Worm (Caenorhabditis elegans) whole organism, L2 larva: Measurements from ENCODE around the gene C06G3.3.

Experiments
- C34F6.9 ChIP-seq: fragments of 150-350 bp; optimal IDR thresholded peaks from 2 replicates; lab custom pipeline; 2014; ENCODE audit warnings: missing biosample characterization, missing genetic modification characterization
- F13H6.1 ChIP-seq: sonication (generic microtip); optimal IDR thresholded peaks from 2 replicates; lab custom pipeline; 2016; ENCODE audit warnings: missing genetic modification characterization, missing compliant biosample characterization
- R02D3.7 ChIP-seq: fragments of 150-350 bp; optimal IDR thresholded peaks from 2 replicates; lab custom pipeline; 2014; ENCODE audit warnings: missing biosample characterization, missing genetic modification characterization
- Y55F3AM.14 ChIP-seq: fragments of 200-800 bp; sonication (Bioruptor generic); optimal IDR thresholded peaks from 2 replicates; lab custom pipeline; 2018; ENCODE audit warnings: mild to moderate bottlenecking, missing genetic modification characterization, missing compliant biosample characterization
- ZK546.5 ChIP-seq: sonication (generic microtip); optimal IDR thresholded peaks from 2 replicates; lab custom pipeline; 2017; ENCODE audit warnings: missing biosample characterization, missing genetic modification characterization
- alr-1 ChIP-seq: fragments of 150-350 bp; optimal IDR thresholded peaks from 2 replicates; lab custom pipeline; 2014; ENCODE audit warnings: missing biosample characterization, missing genetic modification characterization
- ama-1 ChIP-seq: fragments of 150-350 bp; optimal IDR thresholded peaks from 2 replicates; lab custom pipeline; 2018; ENCODE audit warnings: inconsistent platforms
- blmp-1 ChIP-seq: sonication (generic microtip); optimal IDR thresholded peaks from 2 replicates; lab custom pipeline; 2017; ENCODE audit warnings: missing genetic modification characterization, mild to moderate bottlenecking, missing compliant biosample characterization, antibody characterized with exemption, moderate library complexity; ENCODE audit not compliant: insufficient read depth
- ceh-16 ChIP-seq: fragments of 150-350 bp; optimal IDR thresholded peaks from 2 replicates; lab custom pipeline; 2014; ENCODE audit warnings: missing biosample characterization, missing genetic modification characterization
- ceh-82 ChIP-seq: fragments of 150-350 bp; optimal IDR thresholded peaks from 2 replicates; lab custom pipeline; 2014; ENCODE audit warnings: missing biosample characterization, missing genetic modification characterization
- crh-2 ChIP-seq: sonication (generic microtip); optimal IDR thresholded peaks from 2 replicates; lab custom pipeline; 2017; ENCODE audit warnings: missing biosample characterization, missing genetic modification characterization
- egl-27 ChIP-seq: sonication (generic microtip); optimal IDR thresholded peaks from 3 replicates; lab custom pipeline; 2017; ENCODE audit warnings: missing biosample characterization, missing genetic modification reagents, missing genetic modification characterization
- elt-3 ChIP-seq: sonication (generic microtip); optimal IDR thresholded peaks from 2 replicates; lab custom pipeline; 2017; ENCODE audit warnings: missing biosample characterization, missing genetic modification characterization
- fos-1 ChIP-seq: fragments of 150-350 bp; optimal IDR thresholded peaks from 2 replicates; lab custom pipeline; 2014; ENCODE audit warnings: missing biosample characterization, missing genetic modification characterization
- gmeb-1 ChIP-seq: fragments of 150-350 bp; optimal IDR thresholded peaks from 2 replicates; lab custom pipeline; 2014; ENCODE audit warnings: missing biosample characterization, missing genetic modification characterization
- lin-11 ChIP-seq: fragments of 150-350 bp; sonication (generic microtip); optimal IDR thresholded peaks from 2 replicates; lab custom pipeline; 2014; ENCODE audit warnings: missing biosample characterization, missing genetic modification characterization, inconsistent platforms, mixed read lengths
- lin-13 ChIP-seq: fragments of 150-350 bp; optimal IDR thresholded peaks from 2 replicates; lab custom pipeline; 2014; ENCODE audit warnings: missing biosample characterization, missing genetic modification reagents, missing genetic modification characterization
- lin-39 ChIP-seq: fragments of 150-350 bp; optimal IDR thresholded peaks from 2 replicates; lab custom pipeline; 2014; ENCODE audit warnings: missing biosample characterization, missing genetic modification reagents, missing genetic modification characterization
- lsy-2 ChIP-seq, 2 experiments: fragments of 150-350 bp in 1 of 2; sonication (generic microtip) in 1 of 2; optimal IDR thresholded peaks; 2 replicates each; lab custom pipeline; 2014 to 2017; ENCODE audit warnings: missing biosample characterization in 2 of 2, missing genetic modification characterization in 2 of 2
- mab-5 ChIP-seq: fragments of 150-350 bp; optimal IDR thresholded peaks from 2 replicates; lab custom pipeline; 2014; ENCODE audit warnings: missing biosample characterization, missing genetic modification characterization
- mbf-1 ChIP-seq: sonication (generic microtip); optimal IDR thresholded peaks from 2 replicates; lab custom pipeline; 2017; ENCODE audit warnings: missing biosample characterization, missing genetic modification characterization
- mdl-1 ChIP-seq, 2 experiments: fragments of 150-350 bp in 1 of 2; sonication (generic microtip) in 1 of 2; optimal IDR thresholded peaks; 2 replicates each; lab custom pipeline; 2017; ENCODE audit warnings: missing biosample characterization in 2 of 2, missing genetic modification characterization in 2 of 2
- nhr-10 ChIP-seq: sonication (generic microtip); optimal IDR thresholded peaks from 2 replicates; lab custom pipeline; 2017; ENCODE audit warnings: missing biosample characterization, missing genetic modification characterization
- nhr-11 ChIP-seq: fragments of 150-350 bp; optimal IDR thresholded peaks from 2 replicates; lab custom pipeline; 2014; ENCODE audit warnings: missing biosample characterization, missing genetic modification characterization
- nhr-12 ChIP-seq: fragments of 150-350 bp; optimal IDR thresholded peaks from 2 replicates; lab custom pipeline; 2014; ENCODE audit warnings: missing biosample characterization, missing genetic modification characterization
- nhr-129 ChIP-seq: fragments of 150-350 bp; optimal IDR thresholded peaks from 2 replicates; lab custom pipeline; 2014; ENCODE audit warnings: missing biosample characterization, missing genetic modification characterization
- nhr-21 ChIP-seq: fragments of 150-350 bp; optimal IDR thresholded peaks from 2 replicates; lab custom pipeline; 2014; ENCODE audit warnings: missing biosample characterization, missing genetic modification characterization
- nhr-237 ChIP-seq: fragments of 150-350 bp; optimal IDR thresholded peaks from 2 replicates; lab custom pipeline; 2014; ENCODE audit warnings: missing biosample characterization, missing genetic modification characterization
- nhr-25 ChIP-seq: fragments of 150-350 bp; sonication (generic microtip); optimal IDR thresholded peaks from 3 replicates; lab custom pipeline; 2014; ENCODE audit warnings: missing biosample characterization, missing genetic modification characterization
- nhr-6 ChIP-seq: fragments of 150-350 bp; optimal IDR thresholded peaks from 2 replicates; lab custom pipeline; 2014; ENCODE audit warnings: missing biosample characterization, missing genetic modification characterization
- peb-1 ChIP-seq: fragments of 150-350 bp; optimal IDR thresholded peaks from 2 replicates; lab custom pipeline; 2014; ENCODE audit warnings: missing biosample characterization, missing genetic modification characterization
- sem-4 ChIP-seq: fragments of 150-350 bp; optimal IDR thresholded peaks from 2 replicates; lab custom pipeline; 2014; ENCODE audit warnings: missing biosample characterization, missing genetic modification reagents, missing genetic modification characterization
- sma-3 ChIP-seq: sonication (generic microtip); optimal IDR thresholded peaks from 2 replicates; lab custom pipeline; 2016; ENCODE audit warnings: missing genetic modification reagents, missing genetic modification characterization, missing compliant biosample characterization
- sma-9 ChIP-seq, 2 experiments: fragments of 150-350 bp in 1 of 2; sonication (generic microtip) in 1 of 2; optimal IDR thresholded peaks; 2 replicates each; lab custom pipeline; 2014 to 2016; ENCODE audit warnings: missing genetic modification characterization in 2 of 2, mild to moderate bottlenecking in 1 of 2, missing biosample characterization in 1 of 2, missing compliant biosample characterization in 1 of 2, missing genetic modification reagents in 1 of 2, moderate library complexity in 1 of 2
- snpc-4 ChIP-seq: fragments of 150-350 bp; optimal IDR thresholded peaks from 2 replicates; lab custom pipeline; 2014; ENCODE audit warnings: missing biosample characterization, missing genetic modification characterization
- unc-39 ChIP-seq: fragments of 150-350 bp; optimal IDR thresholded peaks from 2 replicates; lab custom pipeline; 2014; ENCODE audit warnings: missing biosample characterization, missing genetic modification characterization
- unc-55 ChIP-seq: fragments of 150-350 bp; sonication (generic microtip); optimal IDR thresholded peaks from 3 replicates; lab custom pipeline; 2014; ENCODE audit warnings: missing biosample characterization, missing genetic modification reagents, missing genetic modification characterization
- zag-1 ChIP-seq: fragments of 150-350 bp; optimal IDR thresholded peaks from 2 replicates; lab custom pipeline; 2014; ENCODE audit warnings: missing biosample characterization, missing genetic modification characterization
- ztf-11 ChIP-seq: sonication (generic microtip); optimal IDR thresholded peaks from 2 replicates; lab custom pipeline; 2017; ENCODE audit warnings: missing biosample characterization, missing genetic modification characterization
- ztf-4 ChIP-seq: fragments of 150-350 bp; optimal IDR thresholded peaks from 2 replicates; lab custom pipeline; 2014; ENCODE audit warnings: missing biosample characterization, missing genetic modification characterization

The C06G3.3 gene

DNA sequence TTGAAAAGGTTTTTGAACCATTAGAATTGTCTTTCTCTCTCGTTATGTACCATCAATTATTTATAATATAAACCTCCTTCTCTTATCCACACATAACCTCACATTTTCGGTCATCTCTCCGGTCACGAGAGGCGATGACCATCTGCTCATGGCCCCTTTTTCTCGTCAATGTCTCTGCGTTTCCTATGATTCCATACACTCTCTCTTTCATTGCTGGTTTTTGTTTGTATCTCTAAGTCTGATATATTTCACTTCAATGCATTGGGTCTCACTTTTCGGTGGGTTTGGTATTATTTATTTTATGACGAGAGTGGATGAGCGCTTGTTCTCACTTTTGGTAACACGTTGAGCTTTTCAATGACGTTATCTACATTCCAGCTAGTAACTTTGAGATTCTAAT, 12.9 kb upstream of the C06G3.3 start:
- no peak for TF ChIP-seq alr-1 (tag; lab: Kevin White, UChicago)
- TF ChIP-seq ztf-4 (tag; lab: Kevin White, UChicago): peak; percentile 31
- peak; percentile 26 to 37 for TF ChIP-seq mdl-1 (tag; optimal IDR thresholded peaks at IDR 0.05; lab: Kevin White, UChicago)
- TF ChIP-seq peb-1 (tag; lab: Kevin White, UChicago): no peak
- no peak for TF ChIP-seq lin-13 (GFP tag; lab: Kevin White, UChicago)
- no peak for TF ChIP-seq lin-11 (tag; lab: Kevin White, UChicago)
- no peak for TF ChIP-seq R02D3.7 (tag; lab: Kevin White, UChicago)
- peak; percentile 85 for TF ChIP-seq C34F6.9 (tag; lab: Kevin White, UChicago)
- peak in 1 of 2 experiments; percentile 81 for TF ChIP-seq lsy-2 (tag; optimal IDR thresholded peaks at IDR 0.05; lab: Kevin White, UChicago)
- no peak for TF ChIP-seq ZK546.5 (tag; lab: Kevin White, UChicago)
- TF ChIP-seq sma-3: peak; percentile 51
- TF ChIP-seq nhr-21: peak; percentile 45
- TF ChIP-seq snpc-4: peak; percentile 8
- TF ChIP-seq sma-9 (GFP tag; optimal IDR thresholded peaks at IDR 0.05; lab: Kevin White, UChicago): peak; percentile 84
- no peak for TF ChIP-seq sma-9 (tag; optimal IDR thresholded peaks at IDR 0.05; lab: Kevin White, UChicago)
- peak; percentile 82 for TF ChIP-seq sem-4 (tag; lab: Kevin White, UChicago)
- TF ChIP-seq unc-55 (GFP tag; lab: Kevin White, UChicago): peak; percentile 58
- TF ChIP-seq gmeb-1 (tag; lab: Kevin White, UChicago): peak; percentile 45
- TF ChIP-seq blmp-1 (tag; lab: Kevin White, UChicago): peak; percentile 16
- no peak for TF ChIP-seq zag-1
- TF ChIP-seq crh-2 (tag; lab: Kevin White, UChicago): peak; percentile 65
- TF ChIP-seq nhr-237 (tag; lab: Kevin White, UChicago): no peak
- no peak for TF ChIP-seq nhr-12 (tag; lab: Kevin White, UChicago)
- TF ChIP-seq fos-1 (tag; lab: Kevin White, UChicago): peak; percentile 70
- TF ChIP-seq F13H6.1: peak; percentile 86
- no peak for TF ChIP-seq ztf-11 (tag; lab: Kevin White, UChicago)
- peak; percentile 55 for TF ChIP-seq nhr-25 (tag; lab: Kevin White, UChicago)
- TF ChIP-seq egl-27: peak; percentile 70
- peak; percentile 39 for TF ChIP-seq nhr-6 (tag; lab: Kevin White, UChicago)
- TF ChIP-seq nhr-129 (tag; lab: Kevin White, UChicago): peak; percentile 87
- TF ChIP-seq ceh-82: no peak
- TF ChIP-seq nhr-10 (tag; lab: Kevin White, UChicago): no peak
- peak; percentile 70 for TF ChIP-seq mab-5 (tag; lab: Kevin White, UChicago)
- no peak for TF ChIP-seq elt-3 (tag; lab: Kevin White, UChicago)
- TF ChIP-seq unc-39 (tag; lab: Kevin White, UChicago): no peak
- TF ChIP-seq mbf-1 (tag; lab: Kevin White, UChicago): no peak
- no peak for TF ChIP-seq ama-1
- peak; percentile 41 for TF ChIP-seq lin-39 (tag; lab: Kevin White, UChicago)
- no peak for TF ChIP-seq ceh-16
- no peak for TF ChIP-seq nhr-11

DNA sequence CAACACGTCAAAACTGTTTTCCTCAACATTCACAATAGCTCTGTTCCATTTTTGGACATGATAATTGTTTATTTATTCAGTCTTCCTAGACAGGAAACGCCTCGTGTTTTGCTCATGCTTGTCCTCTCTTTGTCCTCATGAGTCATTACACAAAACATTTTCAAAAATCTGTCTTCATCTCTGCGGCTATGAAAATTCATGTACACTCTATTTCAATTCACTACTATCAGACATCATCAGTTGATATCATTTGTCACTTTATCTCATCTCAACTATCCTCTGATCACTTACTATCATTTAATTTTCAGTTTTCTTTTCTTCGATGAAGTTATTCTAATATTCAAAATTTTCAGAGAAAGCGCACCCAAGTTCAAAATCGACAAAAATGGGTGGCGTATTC, 12.1 kb upstream of the C06G3.3 start, which contains the start of gene adah-1:
TSS of gene adah-1 (plus strand) at position 354 of the 400 bp plus-strand sequence.
- TF ChIP-seq blmp-1 (tag; lab: Kevin White, UChicago) (no peak), ztf-11 (tag; lab: Kevin White, UChicago) (no peak), egl-27 (no peak), fos-1 (tag; lab: Kevin White, UChicago) (peak; percentile 37), gmeb-1 (tag; lab: Kevin White, UChicago) (no peak), ceh-82 (no peak), lin-39 (tag; lab: Kevin White, UChicago) (no peak), nhr-237 (tag; lab: Kevin White, UChicago) (no peak), nhr-129 (tag; lab: Kevin White, UChicago) (peak; percentile 57), C34F6.9 (tag; lab: Kevin White, UChicago) (peak; percentile 4)

DNA sequence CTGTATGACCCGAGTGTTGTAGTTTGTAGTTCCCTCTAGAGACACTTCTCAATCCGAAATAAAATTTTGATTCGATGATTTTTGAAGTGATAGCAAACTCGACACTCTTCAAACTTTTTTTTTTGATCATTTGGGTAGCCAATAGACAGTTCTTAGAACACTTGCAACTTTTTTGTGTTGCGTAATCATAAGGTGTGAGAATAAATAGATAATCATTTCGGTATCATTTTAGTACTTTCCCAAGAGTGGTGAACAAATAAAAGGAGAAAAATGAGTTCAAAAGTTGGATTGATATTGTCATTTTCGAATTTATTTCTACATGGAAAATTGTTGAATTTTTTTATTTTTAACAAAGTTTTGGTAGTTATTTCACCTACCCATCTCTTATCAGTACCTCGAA, 11.1 kb upstream of the C06G3.3 start:
- TF ChIP-seq Y55F3AM.14 (GFP tag; lab: Kevin White, UChicago): no peak
- TF ChIP-seq ZK546.5 (tag; lab: Kevin White, UChicago): no peak
- peak; percentile 49 for TF ChIP-seq fos-1 (tag; lab: Kevin White, UChicago)
